Fruit fly (Drosophila melanogaster) whole organism, embryonic: ENCODE measurements around the gene OS9.

Experiments
- Adf1 ChIP-seq: fragments of 200-800 bp; sonication (Bioruptor generic); IDR thresholded peaks from 2 replicates; pipeline ENCODE4 v1.3.6; 2022; ENCODE audit warnings: missing biosample characterization, missing genetic modification characterization
- BEAF-32 ChIP-seq: fragments of 200-800 bp; sonication (Bioruptor generic); optimal IDR thresholded peaks from 3 replicates; lab custom pipeline; 2017; ENCODE audit warnings: missing biosample characterization, missing genetic modification characterization, mild to moderate bottlenecking, moderate library complexity, missing genetic modification reagents
- CG10274 ChIP-seq: fragments of 200-800 bp; sonication (Bioruptor generic); optimal IDR thresholded peaks from 3 replicates; lab custom pipeline; 2017; ENCODE audit warnings: missing biosample characterization, mild to moderate bottlenecking, missing genetic modification characterization
- CG11247 ChIP-seq: fragments of 200-800 bp; sonication (Bioruptor generic); IDR thresholded peaks from 2 replicates; pipeline ENCODE4 v1.3.6; 2022; ENCODE audit warnings: missing biosample characterization, missing genetic modification characterization
- CG11456 ChIP-seq: fragments of 200-800 bp; sonication (Bioruptor generic); IDR thresholded peaks from 3 replicates; pipeline ENCODE4 v1.3.6; 2022; ENCODE audit warnings: missing biosample characterization, missing genetic modification characterization
- CG14860 ChIP-seq: fragments of 200-800 bp; sonication (Bioruptor generic); IDR thresholded peaks from 3 replicates; pipeline ENCODE4 v1.3.6; 2022; ENCODE audit warnings: missing biosample characterization, missing genetic modification characterization; ENCODE audit not compliant: partially characterized antibody
- CG15514 ChIP-seq: fragments of 200-800 bp; sonication (Bioruptor generic); optimal IDR thresholded peaks from 3 replicates; lab custom pipeline; 2017; ENCODE audit warnings: missing biosample characterization, missing genetic modification characterization, mild to moderate bottlenecking, moderate library complexity, missing genetic modification reagents
- CG16815 ChIP-seq: fragments of 200-800 bp; sonication (Bioruptor generic); optimal IDR thresholded peaks from 3 replicates; lab custom pipeline; 2017; ENCODE audit warnings: missing biosample characterization, mild to moderate bottlenecking, missing genetic modification characterization
- CG17186 ChIP-seq: fragments of 200-800 bp; sonication (Bioruptor generic); optimal IDR thresholded peaks from 3 replicates; lab custom pipeline; 2017; ENCODE audit warnings: missing biosample characterization, missing genetic modification reagents, missing genetic modification characterization
- CG17802 ChIP-seq: fragments of 200-800 bp; sonication (Bioruptor generic); optimal IDR thresholded peaks from 2 replicates; lab custom pipeline; 2018; ENCODE audit warnings: missing biosample characterization, mild to moderate bottlenecking, missing genetic modification characterization, moderate library complexity
- CG18011 ChIP-seq: fragments of 200-800 bp; sonication (Bioruptor generic); optimal IDR thresholded peaks from 2 replicates; lab custom pipeline; 2017; ENCODE audit warnings: missing biosample characterization, missing genetic modification characterization, mild to moderate bottlenecking, moderate library complexity, missing genotype
- CG18262 ChIP-seq: fragments of 200-800 bp; optimal IDR thresholded peaks from 3 replicates; lab custom pipeline; 2019; ENCODE audit warnings: missing biosample characterization, mild to moderate bottlenecking, missing genetic modification characterization, moderate library complexity
- CG2116 ChIP-seq: fragments of 200-800 bp; sonication (Bioruptor generic); optimal IDR thresholded peaks from 3 replicates; lab custom pipeline; 2018; ENCODE audit warnings: missing biosample characterization, mild to moderate bottlenecking, missing genetic modification characterization
- CG3065 ChIP-seq: fragments of 200-800 bp; sonication (Bioruptor generic); optimal IDR thresholded peaks from 2 replicates; lab custom pipeline; 2016; ENCODE audit warnings: missing biosample characterization, missing genetic modification characterization
- CG32772 ChIP-seq: fragments of 200-800 bp; sonication (Bioruptor generic); IDR thresholded peaks from 2 replicates; pipeline ENCODE4 v1.3.6; 2022; ENCODE audit warnings: missing biosample characterization, missing genetic modification characterization
- CG34376 ChIP-seq: fragments of 200-800 bp; sonication (Bioruptor generic); optimal IDR thresholded peaks from 2 replicates; lab custom pipeline; 2018; ENCODE audit warnings: missing biosample characterization, mild to moderate bottlenecking, missing genetic modification characterization
- CG4360 ChIP-seq: fragments of 200-800 bp; sonication (Bioruptor generic); IDR thresholded peaks from 2 replicates; pipeline ENCODE4 v1.3.6; 2022; ENCODE audit warnings: missing biosample characterization, missing genetic modification characterization
- CG6765 ChIP-seq: fragments of 200-800 bp; sonication (Bioruptor generic); optimal IDR thresholded peaks from 3 replicates; lab custom pipeline; 2017; ENCODE audit warnings: missing biosample characterization, mild to moderate bottlenecking, missing genetic modification characterization
- CG7372 ChIP-seq: fragments of 200-800 bp; sonication (Bioruptor generic); IDR thresholded peaks from 2 replicates; pipeline ENCODE4 v1.3.6; 2022; ENCODE audit warnings: missing biosample characterization, missing genetic modification characterization
- CG9215 ChIP-seq: fragments of 200-800 bp; sonication (Bioruptor generic); IDR thresholded peaks from 2 replicates; pipeline ENCODE4 v1.3.6; 2022; ENCODE audit warnings: missing biosample characterization, missing genetic modification characterization
- D ChIP-seq, 2 experiments: fragments of 200-800 bp in 1 of 2; fragments of >200 bp in 1 of 2; sonication (Bioruptor generic) in 1 of 2; optimal IDR thresholded peaks; 2 replicates in 1 of 2; 3 replicates in 1 of 2; lab custom pipeline; 2017; ENCODE audit warnings: mild to moderate bottlenecking in 1 of 2, missing biosample characterization in 1 of 2, missing genetic modification characterization in 1 of 2, missing genetic modification reagents in 1 of 2
- Dll ChIP-seq: fragments of 200-800 bp; sonication (Bioruptor generic); IDR thresholded peaks from 4 replicates; pipeline ENCODE4 v1.3.6; 2022; ENCODE audit warnings: missing biosample characterization, missing genetic modification characterization; ENCODE audit not compliant: partially characterized antibody
- Doc3 ChIP-seq: fragments of 200-800 bp; sonication (Bioruptor generic); IDR thresholded peaks from 3 replicates; pipeline ENCODE4 v1.3.6; 2022; ENCODE audit warnings: missing biosample characterization, missing genetic modification characterization; ENCODE audit not compliant: partially characterized antibody
- Eip74EF ChIP-seq, 2 experiments: fragments of 200-800 bp in 1 of 2; fragments of >200 bp in 1 of 2; sonication (Bioruptor generic) in 1 of 2; optimal IDR thresholded peaks; 2 replicates each; lab custom pipeline; 2017 to 2019; ENCODE audit warnings: missing biosample characterization in 2 of 2, missing genetic modification characterization in 2 of 2, mild to moderate bottlenecking in 1 of 2, moderate library complexity in 1 of 2
- Fer2 ChIP-seq: fragments of 200-800 bp; sonication (Bioruptor generic); optimal IDR thresholded peaks from 2 replicates; lab custom pipeline; 2018; ENCODE audit warnings: missing biosample characterization, mild to moderate bottlenecking, missing genetic modification characterization, moderate library complexity
- Gug ChIP-seq: fragments of 200-800 bp; sonication (Bioruptor generic); IDR thresholded peaks from 4 replicates; pipeline ENCODE4 v1.3.6; 2022; ENCODE audit warnings: missing biosample characterization, missing genetic modification characterization
- HLH4C ChIP-seq: fragments of 200-800 bp; sonication (Bioruptor generic); IDR thresholded peaks from 3 replicates; pipeline ENCODE4 v1.3.6; 2022; ENCODE audit warnings: missing biosample characterization, missing genetic modification characterization; ENCODE audit not compliant: partially characterized antibody
- Hand ChIP-seq: fragments of 200-800 bp; sonication (Bioruptor generic); optimal IDR thresholded peaks from 2 replicates; lab custom pipeline; 2017; ENCODE audit warnings: mild to moderate bottlenecking, missing biosample characterization, missing genetic modification reagents, missing genetic modification characterization
- Hr3 ChIP-seq: fragments of 200-800 bp; sonication (Bioruptor generic); optimal IDR thresholded peaks from 3 replicates; lab custom pipeline; 2016; ENCODE audit warnings: missing biosample characterization, missing genetic modification characterization
- NK7.1 ChIP-seq: fragments of 200-800 bp; sonication (Bioruptor generic); optimal IDR thresholded peaks from 3 replicates; lab custom pipeline; 2016; ENCODE audit warnings: missing biosample characterization, missing genetic modification characterization
- Ptx1 ChIP-seq: fragments of 200-800 bp; sonication (Bioruptor generic); IDR thresholded peaks from 2 replicates; pipeline ENCODE4 v1.3.6; 2022; ENCODE audit warnings: missing biosample characterization, missing genetic modification characterization
- Spps ChIP-seq: fragments of 200-800 bp; sonication (Bioruptor generic); optimal IDR thresholded peaks from 2 replicates; lab custom pipeline; 2018; ENCODE audit warnings: missing biosample characterization, mild to moderate bottlenecking, missing genetic modification characterization
- ab ChIP-seq: fragments of 200-800 bp; sonication (Bioruptor generic); optimal IDR thresholded peaks from 2 replicates; lab custom pipeline; 2016; ENCODE audit warnings: missing biosample characterization, missing genetic modification characterization
- al ChIP-seq: fragments of 200-800 bp; sonication (Bioruptor generic); IDR thresholded peaks from 2 replicates; pipeline ENCODE4 v1.3.6; 2022; ENCODE audit warnings: missing biosample characterization, missing genetic modification characterization
- bigmax ChIP-seq: fragments of 200-800 bp; sonication (Bioruptor generic); optimal IDR thresholded peaks from 2 replicates; lab custom pipeline; 2018; ENCODE audit warnings: missing biosample characterization, mild to moderate bottlenecking, missing genetic modification characterization
- br ChIP-seq: fragments of >200 bp; optimal IDR thresholded peaks from 2 replicates; lab custom pipeline; 2017
- dmrt99B ChIP-seq: fragments of 200-800 bp; sonication (Bioruptor generic); optimal IDR thresholded peaks from 2 replicates; lab custom pipeline; 2018; ENCODE audit warnings: missing biosample characterization, mild to moderate bottlenecking, missing genetic modification characterization, moderate library complexity
- ftz-f1 ChIP-seq: fragments of 200-800 bp; sonication (Bioruptor generic); optimal IDR thresholded peaks from 2 replicates; lab custom pipeline; 2016; ENCODE audit warnings: missing biosample characterization, missing genetic modification characterization
- hkb ChIP-seq, 2 experiments: fragments of 200-800 bp in 1 of 2; fragments of >200 bp in 1 of 2; sonication (Bioruptor generic) in 1 of 2; IDR thresholded peaks in 1 of 2; optimal IDR thresholded peaks in 1 of 2; 2 replicates each; pipeline versions ENCODE4 v1.3.6 to Lab custom; 2017 to 2022; ENCODE audit warnings: missing biosample characterization in 1 of 2, missing genetic modification characterization in 1 of 2
- lilli ChIP-seq: fragments of 200-800 bp; sonication (Bioruptor generic); optimal IDR thresholded peaks from 3 replicates; lab custom pipeline; 2016; ENCODE audit warnings: missing biosample characterization, missing genetic modification characterization
- nmo ChIP-seq: fragments of 200-800 bp; sonication (Bioruptor generic); optimal IDR thresholded peaks from 2 replicates; lab custom pipeline; 2018; ENCODE audit warnings: missing biosample characterization, mild to moderate bottlenecking, missing genetic modification characterization, moderate library complexity
- salm ChIP-seq: fragments of 200-800 bp; sonication (Bioruptor generic); optimal IDR thresholded peaks from 2 replicates; lab custom pipeline; 2018; ENCODE audit warnings: missing biosample characterization, mild to moderate bottlenecking, missing genetic modification characterization
- sima ChIP-seq: fragments of 200-800 bp; sonication (Bioruptor generic); optimal IDR thresholded peaks from 2 replicates; lab custom pipeline; 2016; ENCODE audit warnings: missing biosample characterization, missing genetic modification characterization
- tna ChIP-seq: fragments of 200-800 bp; sonication (Bioruptor generic); IDR thresholded peaks from 2 replicates; pipeline ENCODE4 v1.3.6; 2022; ENCODE audit warnings: missing biosample characterization, missing genetic modification characterization; ENCODE audit not compliant: partially characterized antibody
- unpg ChIP-seq: fragments of 200-800 bp; sonication (Bioruptor generic); optimal IDR thresholded peaks from 3 replicates; lab custom pipeline; 2018; ENCODE audit warnings: missing biosample characterization, mild to moderate bottlenecking, missing genetic modification characterization, moderate library complexity
- vnd ChIP-seq: fragments of 200-800 bp; sonication (Bioruptor generic); IDR thresholded peaks from 3 replicates; pipeline ENCODE4 v1.3.6; 2022; ENCODE audit warnings: missing biosample characterization, missing genetic modification characterization; ENCODE audit not compliant: partially characterized antibody
- wor ChIP-seq: fragments of 200-800 bp; sonication (Bioruptor generic); IDR thresholded peaks from 2 replicates; pipeline ENCODE4 v1.3.6; 2022; ENCODE audit warnings: missing biosample characterization, missing genetic modification characterization
- zen2 ChIP-seq: fragments of 200-800 bp; sonication (Bioruptor generic); IDR thresholded peaks from 3 replicates; pipeline ENCODE4 v1.3.6; 2022; ENCODE audit warnings: missing biosample characterization, missing genetic modification characterization; ENCODE audit not compliant: partially characterized antibody

OS9 gene

DNA sequence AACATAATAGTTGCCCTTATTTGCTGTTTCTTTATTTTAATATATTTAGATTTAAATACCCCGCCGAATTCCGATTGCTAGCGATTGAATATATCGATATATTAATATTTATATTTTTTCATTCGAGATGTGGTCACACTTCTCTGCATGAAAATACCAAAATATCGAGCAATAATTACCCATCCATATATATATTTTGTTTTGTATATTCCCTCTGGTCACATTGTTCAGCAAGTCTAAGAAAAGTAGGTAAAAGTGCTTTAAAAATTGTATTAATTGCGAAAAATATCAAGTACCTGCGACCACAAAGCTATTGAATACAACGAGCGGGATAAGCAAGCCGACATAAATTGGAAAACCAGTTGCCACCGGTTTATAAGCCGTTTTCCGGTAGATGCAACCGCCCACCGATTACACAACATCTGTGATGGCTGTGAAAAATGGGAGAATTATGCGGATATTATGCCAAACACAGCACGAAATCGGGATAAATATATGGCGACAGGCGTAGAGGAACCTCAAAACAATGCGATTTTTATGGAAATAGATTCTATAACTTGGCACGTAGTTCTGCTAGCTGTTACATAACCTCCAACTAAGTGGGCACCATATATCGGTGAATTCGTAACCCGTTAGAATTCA lies 7.7 kb downstream of the OS9 start, which contains the start of gene COX4 (continued):
- peak; percentile 73 for TF ChIP-seq Dll (GFP tag; lab: Robert Waterston, UW)
- no peak for TF ChIP-seq CG16815 (GFP tag; lab: Kevin White, UChicago)
- no peak for TF ChIP-seq CG9215 (GFP tag; lab: Robert Waterston, UW)
- TF ChIP-seq hkb (optimal IDR thresholded peaks at IDR 0.05; lab: Kevin White, UChicago) = no peak
- TF ChIP-seq hkb (GFP tag; IDR thresholded peaks at IDR 0.05; lab: Robert Waterston, UW) = no peak
- TF ChIP-seq tna (GFP tag; lab: Robert Waterston, UW) = peak; percentile 33; the same call in 1 of the 2 replicates
- TF ChIP-seq ab (GFP tag; lab: Kevin White, UChicago) = no peak
- TF ChIP-seq D (optimal IDR thresholded peaks at IDR 0.05; lab: Kevin White, UChicago) = no peak
- TF ChIP-seq D (GFP tag; optimal IDR thresholded peaks at IDR 0.05; lab: Kevin White, UChicago) = no peak
- TF ChIP-seq BEAF-32 (GFP tag; lab: Kevin White, UChicago) = peak; percentile 78
- TF ChIP-seq CG34376 = no peak
- TF ChIP-seq zen2 (GFP tag; lab: Robert Waterston, UW) = peak; percentile 32; the same call in 1 of the 3 replicates
- no peak for TF ChIP-seq CG10274 (GFP tag; lab: Kevin White, UChicago)
- no peak for TF ChIP-seq Adf1 (GFP tag; lab: Robert Waterston, UW)
- no peak for TF ChIP-seq dmrt99B (tag; lab: Kevin White, UChicago)
- no peak for TF ChIP-seq br
- no peak for TF ChIP-seq CG18262
- no peak for TF ChIP-seq Ptx1 (GFP tag; lab: Robert Waterston, UW)
- TF ChIP-seq Spps (tag; lab: Kevin White, UChicago) = no peak
- no peak for TF ChIP-seq CG32772 (GFP tag; lab: Robert Waterston, UW)
- peak; percentile 61 for TF ChIP-seq HLH4C
- TF ChIP-seq CG3065 (GFP tag; lab: Kevin White, UChicago) = no peak
- TF ChIP-seq Fer2 = no peak
- no peak for TF ChIP-seq CG17802
- TF ChIP-seq CG15514 (GFP tag; lab: Kevin White, UChicago) = peak; percentile 24
- no peak for TF ChIP-seq wor (GFP tag; lab: Robert Waterston, UW)
- TF ChIP-seq CG18011 = no peak
- TF ChIP-seq CG7372 (GFP tag; lab: Robert Waterston, UW) = no peak
- no peak for TF ChIP-seq Eip74EF (GFP tag; optimal IDR thresholded peaks at IDR 0.05; lab: Kevin White, UChicago)
- no peak for TF ChIP-seq salm (tag; lab: Kevin White, UChicago)
- TF ChIP-seq sima (GFP tag; lab: Kevin White, UChicago) = no peak
- no peak for TF ChIP-seq CG17186 (GFP tag; lab: Kevin White, UChicago)
- TF ChIP-seq CG14860 (GFP tag; lab: Robert Waterston, UW) = peak; percentile 64
- no peak for TF ChIP-seq NK7.1 (GFP tag; lab: Kevin White, UChicago)
- TF ChIP-seq Hr3 (GFP tag; lab: Kevin White, UChicago) = no peak
- no peak for TF ChIP-seq al (GFP tag; lab: Robert Waterston, UW)
- peak; percentile 24 for TF ChIP-seq nmo (GFP tag; lab: Kevin White, UChicago)
- TF ChIP-seq Gug = no peak
- TF ChIP-seq vnd (GFP tag; lab: Robert Waterston, UW) = peak; percentile 49; the same call in 1 of the 3 replicates
- no peak for TF ChIP-seq CG11247
- TF ChIP-seq CG6765 = no peak
- TF ChIP-seq CG11456 (GFP tag; lab: Robert Waterston, UW) = no peak
- peak; percentile 60; the same call in 2 of the 3 replicates for TF ChIP-seq Doc3 (GFP tag; lab: Robert Waterston, UW)
- no peak for TF ChIP-seq CG4360
- TF ChIP-seq lilli (GFP tag; lab: Kevin White, UChicago) = no peak
- no peak for TF ChIP-seq Hand (GFP tag; lab: Kevin White, UChicago)
- TF ChIP-seq bigmax (GFP tag; lab: Kevin White, UChicago) = peak; percentile 84
- TF ChIP-seq unpg = no peak
- peak; percentile 75 for TF ChIP-seq CG2116
- no peak for TF ChIP-seq ftz-f1
